Worm (Caenorhabditis elegans) whole organism, L3 larva: ENCODE results near the gene C13B9.2.

Experiments
- R02D3.7 ChIP-seq: fragments of 150-350 bp; optimal IDR thresholded peaks from 2 replicates; lab custom pipeline; 2014; ENCODE audit warnings: missing biosample characterization, missing genetic modification characterization
- ZK546.5 ChIP-seq: sonication (generic microtip); optimal IDR thresholded peaks from 2 replicates; lab custom pipeline; 2017; ENCODE audit warnings: missing biosample characterization, missing genetic modification characterization
- aly-2 ChIP-seq: fragments of 150-350 bp; optimal IDR thresholded peaks from 2 replicates; lab custom pipeline; 2014; ENCODE audit warnings: missing biosample characterization, missing genetic modification characterization
- ama-1 ChIP-seq: fragments of 150-350 bp; optimal IDR thresholded peaks from 2 replicates; lab custom pipeline; 2018
- ceh-16 ChIP-seq: sonication (generic microtip); optimal IDR thresholded peaks from 2 replicates; lab custom pipeline; 2017; ENCODE audit warnings: missing biosample characterization, missing genetic modification characterization
- ceh-28 ChIP-seq: fragments of 150-350 bp; optimal IDR thresholded peaks from 2 replicates; lab custom pipeline; 2014; ENCODE audit warnings: missing biosample characterization, missing genetic modification reagents, missing genetic modification characterization
- ceh-82 ChIP-seq: fragments of 150-350 bp; optimal IDR thresholded peaks from 2 replicates; lab custom pipeline; 2014; ENCODE audit warnings: missing biosample characterization, missing genetic modification characterization
- ceh-9 ChIP-seq: sonication (generic microtip); optimal IDR thresholded peaks from 2 replicates; lab custom pipeline; 2018; ENCODE audit warnings: missing biosample characterization, missing genetic modification characterization
- daf-12 ChIP-seq: fragments of 150-350 bp; optimal IDR thresholded peaks from 2 replicates; lab custom pipeline; 2014; ENCODE audit warnings: missing biosample characterization, missing genetic modification reagents, missing genetic modification characterization
- egl-27 ChIP-seq: sonication (generic microtip); optimal IDR thresholded peaks from 4 replicates; lab custom pipeline; 2017; ENCODE audit warnings: missing biosample characterization, missing genetic modification reagents, missing genetic modification characterization
- egl-5 ChIP-seq: fragments of 150-350 bp; optimal IDR thresholded peaks from 2 replicates; lab custom pipeline; 2017; ENCODE audit warnings: missing biosample characterization, missing genetic modification reagents, missing genetic modification characterization, inconsistent platforms
- elt-1 ChIP-seq: fragments of 150-350 bp; optimal IDR thresholded peaks from 2 replicates; lab custom pipeline; 2014; ENCODE audit warnings: missing biosample characterization, missing genetic modification characterization
- elt-2 ChIP-seq: sonication (generic microtip); optimal IDR thresholded peaks from 2 replicates; lab custom pipeline; 2016; ENCODE audit warnings: missing genetic modification reagents, mild to moderate bottlenecking, missing genetic modification characterization, missing compliant biosample characterization
- elt-3 ChIP-seq, 3 experiments: fragments of 150-350 bp in 1 of 3; sonication (generic microtip) in 2 of 3; optimal IDR thresholded peaks; 2 replicates in 2 of 3; 4 replicates in 1 of 3; lab custom pipeline; 2014 to 2017; ENCODE audit warnings: missing biosample characterization in 3 of 3, missing genetic modification characterization in 3 of 3
- eor-1 ChIP-seq, 2 experiments: fragments of 150-350 bp; optimal IDR thresholded peaks; 2 replicates each; lab custom pipeline; 2014 to 2018; ENCODE audit warnings: missing biosample characterization in 2 of 2, missing genetic modification characterization in 2 of 2
- fkh-10 ChIP-seq: sonication (generic microtip); optimal IDR thresholded peaks from 2 replicates; lab custom pipeline; 2017; ENCODE audit warnings: missing biosample characterization, missing genetic modification reagents, missing genetic modification characterization
- fkh-2 ChIP-seq: fragments of 150-350 bp; optimal IDR thresholded peaks from 2 replicates; lab custom pipeline; 2014; ENCODE audit warnings: missing biosample characterization, missing genetic modification reagents, missing genetic modification characterization
- fos-1 ChIP-seq: fragments of 150-350 bp; optimal IDR thresholded peaks from 2 replicates; lab custom pipeline; 2014; ENCODE audit warnings: missing biosample characterization, missing genetic modification characterization
- hmg-11 ChIP-seq: sonication (generic microtip); optimal IDR thresholded peaks from 2 replicates; lab custom pipeline; 2016; ENCODE audit warnings: missing genetic modification characterization, missing compliant biosample characterization
- jun-1 ChIP-seq: fragments of 150-350 bp; optimal IDR thresholded peaks from 2 replicates; lab custom pipeline; 2014; ENCODE audit warnings: missing biosample characterization, missing genetic modification reagents, missing genetic modification characterization
- lin-15B ChIP-seq: fragments of 150-350 bp; optimal IDR thresholded peaks from 2 replicates; lab custom pipeline; 2014; ENCODE audit warnings: missing biosample characterization, missing genetic modification characterization
- lin-39 ChIP-seq: fragments of 150-350 bp; optimal IDR thresholded peaks from 2 replicates; lab custom pipeline; 2018; ENCODE audit warnings: missing biosample characterization, missing genetic modification reagents, missing genetic modification characterization
- lsy-12 ChIP-seq: sonication (generic microtip); optimal IDR thresholded peaks from 2 replicates; lab custom pipeline; 2016; ENCODE audit warnings: mild to moderate bottlenecking, missing genetic modification characterization, missing compliant biosample characterization
- mdl-1 ChIP-seq: fragments of 150-350 bp; optimal IDR thresholded peaks from 2 replicates; lab custom pipeline; 2014; ENCODE audit warnings: missing biosample characterization, missing genetic modification characterization
- mml-1 ChIP-seq: fragments of 150-350 bp; sonication (generic microtip); optimal IDR thresholded peaks from 3 replicates; lab custom pipeline; 2014; ENCODE audit warnings: missing biosample characterization, missing genetic modification characterization
- nfya-1 ChIP-seq: sonication (generic microtip); optimal IDR thresholded peaks from 2 replicates; lab custom pipeline; 2017; ENCODE audit warnings: missing genetic modification characterization, mild to moderate bottlenecking, missing compliant biosample characterization, antibody characterized with exemption, moderate library complexity; ENCODE audit not compliant: insufficient read depth
- nhr-11 ChIP-seq: fragments of 150-350 bp; optimal IDR thresholded peaks from 2 replicates; lab custom pipeline; 2014; ENCODE audit warnings: missing biosample characterization, missing genetic modification characterization
- nhr-12 ChIP-seq: fragments of 150-350 bp; optimal IDR thresholded peaks from 2 replicates; lab custom pipeline; 2014; ENCODE audit warnings: missing biosample characterization, missing genetic modification characterization
- nhr-23 ChIP-seq: fragments of 150-350 bp; optimal IDR thresholded peaks from 2 replicates; lab custom pipeline; 2014; ENCODE audit warnings: missing biosample characterization, missing genetic modification reagents, missing genetic modification characterization
- nhr-237 ChIP-seq: fragments of 150-350 bp; optimal IDR thresholded peaks from 2 replicates; lab custom pipeline; 2014; ENCODE audit warnings: missing biosample characterization, missing genetic modification characterization
- nhr-25 ChIP-seq: sonication (generic microtip); optimal IDR thresholded peaks from 2 replicates; lab custom pipeline; 2017; ENCODE audit warnings: missing biosample characterization, missing genetic modification characterization
- nhr-28 ChIP-seq: fragments of 150-350 bp; optimal IDR thresholded peaks from 2 replicates; lab custom pipeline; 2014; ENCODE audit warnings: missing biosample characterization, missing genetic modification characterization
- nhr-43 ChIP-seq: sonication (generic microtip); optimal IDR thresholded peaks from 2 replicates; lab custom pipeline; 2016; ENCODE audit warnings: mild to moderate bottlenecking, missing genetic modification characterization, missing compliant biosample characterization; ENCODE audit not compliant: poor library complexity, severe bottlenecking
- nhr-67 ChIP-seq: fragments of 150-350 bp; optimal IDR thresholded peaks from 2 replicates; lab custom pipeline; 2014; ENCODE audit warnings: missing biosample characterization, missing genetic modification characterization
- nhr-77 ChIP-seq: fragments of 150-350 bp; optimal IDR thresholded peaks from 2 replicates; lab custom pipeline; 2014; ENCODE audit warnings: missing biosample characterization, missing genetic modification characterization
- pha-4 ChIP-seq: fragments of 150-350 bp; optimal IDR thresholded peaks from 2 replicates; lab custom pipeline; 2014; ENCODE audit warnings: missing biosample characterization, missing genetic modification reagents, missing genetic modification characterization
- pqm-1 ChIP-seq: fragments of 150-350 bp; optimal IDR thresholded peaks from 2 replicates; lab custom pipeline; 2017; ENCODE audit warnings: missing biosample characterization, missing genetic modification characterization, inconsistent platforms
- sea-2 ChIP-seq: fragments of 150-350 bp; sonication (generic microtip); optimal IDR thresholded peaks from 4 replicates; lab custom pipeline; 2014; ENCODE audit warnings: missing biosample characterization, missing genetic modification reagents, missing genetic modification characterization
- snpc-4 ChIP-seq: fragments of 150-350 bp; optimal IDR thresholded peaks from 2 replicates; lab custom pipeline; 2014; ENCODE audit warnings: missing biosample characterization, missing genetic modification characterization
- tbx-2 ChIP-seq: sonication (generic microtip); optimal IDR thresholded peaks from 2 replicates; lab custom pipeline; 2016; ENCODE audit warnings: mild to moderate bottlenecking, missing genetic modification characterization, missing compliant biosample characterization
- unc-39 ChIP-seq: sonication (generic microtip); optimal IDR thresholded peaks from 4 replicates; lab custom pipeline; 2017; ENCODE audit warnings: missing biosample characterization, missing genetic modification characterization
- unc-62 ChIP-seq: fragments of 150-350 bp; sonication (generic microtip); optimal IDR thresholded peaks from 4 replicates; lab custom pipeline; 2014; ENCODE audit warnings: missing biosample characterization, missing genetic modification reagents, missing genetic modification characterization
- zag-1 ChIP-seq: fragments of 150-350 bp; optimal IDR thresholded peaks from 2 replicates; lab custom pipeline; 2014; ENCODE audit warnings: missing biosample characterization, missing genetic modification characterization
- ztf-11 ChIP-seq: fragments of 150-350 bp; optimal IDR thresholded peaks from 2 replicates; lab custom pipeline; 2014; ENCODE audit warnings: missing biosample characterization, missing genetic modification characterization

C13B9.2 gene

ce11 chrIII:6606641-6607040, 13.4 kb upstream of the C13B9.2 start:
- TF ChIP-seq mdl-1 (tag; lab: Kevin White, UChicago): no peak
- peak; percentile 64 for TF ChIP-seq pha-4

- TF ChIP-seq pha-4 (no peak), daf-12 (tag; lab: Kevin White, UChicago) (no peak), nhr-25 (no peak), nhr-237 (tag; lab: Kevin White, UChicago) (no peak), fos-1 (tag; lab: Kevin White, UChicago) (no peak), nhr-67 (no peak), mml-1 (tag; lab: Kevin White, UChicago) (no peak), nhr-28 (tag; lab: Kevin White, UChicago) (no peak), elt-2 (peak; percentile 28), jun-1 (tag; lab: Kevin White, UChicago) (no peak), nhr-12 (tag; lab: Kevin White, UChicago) (no peak), elt-3 (tag; optimal IDR thresholded peaks at IDR 0.05; lab: Kevin White, UChicago) (no peak), ama-1 (lab: Kevin White, UChicago) (peak; percentile 45)
Observed at ce11 chrIII:6607067-6607466, 13.0 kb upstream of the C13B9.2 start.

- TF ChIP-seq ceh-9 (tag; lab: Kevin White, UChicago) (no peak), nfya-1 (tag; lab: Kevin White, UChicago) (no peak), lsy-12 (tag; lab: Kevin White, UChicago) (no peak), fos-1 (tag; lab: Kevin White, UChicago) (no peak), mdl-1 (tag; lab: Kevin White, UChicago) (no peak), nhr-28 (tag; lab: Kevin White, UChicago) (no peak), ztf-11 (tag; lab: Kevin White, UChicago) (no peak), ama-1 (lab: Kevin White, UChicago) (no peak), nhr-237 (tag; lab: Kevin White, UChicago) (no peak)
Observed at ce11 chrIII:6607646-6608045, 12.4 kb upstream of the C13B9.2 start.

DNA sequence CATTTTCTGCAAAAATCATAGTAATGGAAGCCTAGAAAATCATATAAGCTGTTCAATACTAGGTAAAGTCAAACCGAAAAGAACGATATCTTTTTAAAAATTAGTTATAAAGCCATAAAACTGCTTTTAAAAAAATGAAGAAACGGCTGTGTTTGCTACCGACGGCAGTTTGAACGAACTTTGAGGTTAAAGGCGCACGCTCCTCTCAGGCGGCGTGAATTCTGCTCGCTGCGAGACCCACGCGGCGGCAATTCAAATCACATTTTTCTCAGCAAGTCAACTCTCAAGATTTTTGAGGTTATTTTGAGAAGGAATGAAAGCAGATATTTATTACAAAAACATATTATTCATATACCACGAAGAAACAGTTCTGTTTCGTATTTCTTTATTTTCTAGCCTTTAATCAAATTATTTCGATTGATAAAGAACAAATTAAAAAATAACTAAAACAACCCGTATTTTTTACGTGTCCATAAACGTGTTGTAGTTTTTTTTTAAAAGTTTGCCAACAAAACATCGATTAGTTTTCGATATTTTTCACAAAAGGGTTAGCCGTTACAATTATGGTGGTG, 11.9 kb upstream of the C13B9.2 start, which contains the start of the genes mdh-2 and F20H11.4:
TSS of gene mdh-2 (minus strand) at position 6 of the 572 bp plus-strand sequence.
TSS of gene F20H11.4 (plus strand) at position 522 of the 572 bp plus-strand sequence.
- TF ChIP-seq nhr-77 (tag; lab: Kevin White, UChicago): no peak
- peak; percentile 87 for TF ChIP-seq nfya-1 (tag; lab: Kevin White, UChicago)
- TF ChIP-seq daf-12 (tag; lab: Kevin White, UChicago): no peak
- TF ChIP-seq egl-27 (tag; lab: Kevin White, UChicago): no peak
- TF ChIP-seq nhr-67: no peak
- TF ChIP-seq nhr-43 (tag; lab: Kevin White, UChicago): peak; percentile 49
- TF ChIP-seq tbx-2 (tag; lab: Kevin White, UChicago): no peak
- peak; percentile 54 for TF ChIP-seq elt-2
- TF ChIP-seq nhr-12 (tag; lab: Kevin White, UChicago): no peak
- no peak for TF ChIP-seq zag-1
- TF ChIP-seq ama-1 (lab: Kevin White, UChicago): no peak
- no peak for TF ChIP-seq sea-2 (GFP tag; lab: Kevin White, UChicago)
- no peak for TF ChIP-seq ceh-9 (tag; lab: Kevin White, UChicago)
- TF ChIP-seq nhr-237 (tag; lab: Kevin White, UChicago): no peak
- TF ChIP-seq eor-1 (tag; optimal IDR thresholded peaks at IDR 0.05; lab: Kevin White, UChicago): no peak
- TF ChIP-seq elt-3 (tag; optimal IDR thresholded peaks at IDR 0.05; lab: Kevin White, UChicago): no peak
- TF ChIP-seq nhr-25: peak; percentile 87
- TF ChIP-seq snpc-4 (tag; lab: Kevin White, UChicago): peak; percentile 62
- TF ChIP-seq unc-39: no peak
- TF ChIP-seq nhr-23 (tag; lab: Kevin White, UChicago): peak; percentile 70
- peak; percentile 86 for TF ChIP-seq lin-15B (tag; lab: Kevin White, UChicago)
- no peak for TF ChIP-seq ZK546.5 (tag; lab: Kevin White, UChicago)
- TF ChIP-seq fkh-10 (GFP tag; lab: Kevin White, UChicago): no peak
- peak; percentile 16 for TF ChIP-seq lsy-12 (tag; lab: Kevin White, UChicago)
- no peak for TF ChIP-seq ceh-16
- peak; percentile 43 for TF ChIP-seq egl-5 (tag; lab: Kevin White, UChicago)
- no peak for TF ChIP-seq mml-1 (tag; lab: Kevin White, UChicago)
- peak; percentile 34 for TF ChIP-seq pqm-1 (tag; lab: Kevin White, UChicago)
- TF ChIP-seq ceh-28: peak; percentile 14
- no peak for TF ChIP-seq aly-2 (tag; lab: Kevin White, UChicago)
- TF ChIP-seq fkh-2 (tag; lab: Kevin White, UChicago): no peak
- peak; percentile 77 for TF ChIP-seq lin-39
- no peak for TF ChIP-seq fos-1 (tag; lab: Kevin White, UChicago)
- peak; percentile 73 for TF ChIP-seq hmg-11 (tag; lab: Kevin White, UChicago)
- TF ChIP-seq ceh-82 (tag; lab: Kevin White, UChicago): no peak
- TF ChIP-seq jun-1 (tag; lab: Kevin White, UChicago): peak; percentile 27
- no peak for TF ChIP-seq unc-62 (GFP tag; lab: Kevin White, UChicago)
- peak; percentile 95 for TF ChIP-seq pha-4
- TF ChIP-seq nhr-11: no peak
- no peak for TF ChIP-seq nhr-28 (tag; lab: Kevin White, UChicago)
- peak; percentile 52 for TF ChIP-seq R02D3.7
- no peak for TF ChIP-seq elt-1 (tag; lab: Kevin White, UChicago)
- no peak for TF ChIP-seq ztf-11 (tag; lab: Kevin White, UChicago)
